Worm (Caenorhabditis elegans): ENCODE measurements around the gene slcf-2.

ce11 chrX:3408717-3409303 lies 15.1 kb downstream of the slcf-2 start:
- TF ChIP-seq F57A8.1 (GFP tag; optimal IDR thresholded peaks at IDR 0.05) (no peak), madf-8 (GFP tag; conservative IDR thresholded peaks at IDR 0.05) (no peak), cebp-1 (GFP tag; IDR thresholded peaks at IDR 0.05) (no peak), cebp-1 (tag; optimal IDR thresholded peaks at IDR 0.05) (no peak), B0261.1 (tag; optimal IDR thresholded peaks at IDR 0.05) (no peak), unc-62 (GFP tag; optimal IDR thresholded peaks at IDR 0.05) (no peak)

Measured in whole organism, young adult.